Fruit fly (Drosophila melanogaster) S2 (cell line): Measurements from ENCODE around the gene CG4367.

ENCODE experiments used
- CG8478 ChIP-seq: fragments of >200 bp; optimal IDR thresholded peaks from 2 replicates; lab custom pipeline; 2018
- CTCF ChIP-seq, 2 experiments: fragments of >200 bp; optimal IDR thresholded peaks; 2 replicates each; lab custom pipeline; 2018

DNA sequence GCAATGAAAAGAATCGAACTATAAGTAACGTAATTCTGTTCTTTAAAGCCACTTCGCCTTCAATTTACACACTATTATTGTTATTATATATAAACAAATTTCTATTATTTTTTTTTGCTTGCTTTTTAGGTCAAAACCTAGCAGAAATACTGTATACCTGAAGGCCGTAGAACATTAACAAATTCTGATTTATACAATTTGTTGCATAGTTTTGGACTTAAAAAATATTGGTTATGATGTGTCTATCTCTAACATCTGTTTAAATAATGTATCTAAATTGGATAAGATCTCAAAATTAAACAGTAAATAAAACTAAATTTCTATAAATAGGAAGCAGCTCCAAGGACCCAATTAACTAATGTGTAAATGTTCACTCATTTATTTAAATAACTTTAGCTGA, 1.1 kb upstream of the CG4367 start:
- no peak for TF ChIP-seq CG8478 (lab: Kevin White, UChicago)
- no peak for TF ChIP-seq CTCF (optimal IDR thresholded peaks at IDR 0.05; lab: Kevin White, UChicago)
